Worm (Caenorhabditis elegans): ENCODE results near the gene K06H6.1.

K06H6.1 gene

ce11 chrV:556055-556454 lies 31.9 kb upstream of the K06H6.1 start, which contains the start of gene srx-8:
Gene srx-8, minus strand, starts transcription at chrV:556155.
- no peak for TF ChIP-seq ZK185.1 (tag; optimal IDR thresholded peaks at IDR 0.05; ENCODE audit: poor library complexity, severe bottlenecking)
- TF ChIP-seq Y53G8AR.9 (GFP tag; conservative IDR thresholded peaks at IDR 0.05), result no peak
- no peak for TF ChIP-seq nfya-2 (GFP tag; IDR thresholded peaks at IDR 0.05)
- TF ChIP-seq tbp1 (GFP tag; optimal IDR thresholded peaks at IDR 0.05), result no peak
- TF ChIP-seq Y53F4B.3 (GFP tag; IDR thresholded peaks at IDR 0.05), result no peak
- TF ChIP-seq F37B4.10 (GFP tag; IDR thresholded peaks at IDR 0.05), result no peak
- no peak for TF ChIP-seq Y67H2A.10 (GFP tag; conservative IDR thresholded peaks at IDR 0.05)
- TF ChIP-seq B0336.3 (GFP tag; IDR thresholded peaks at IDR 0.05), result no peak
- no peak for TF ChIP-seq F57C9.4 (tag; optimal IDR thresholded peaks at IDR 0.05)
- no peak for TF ChIP-seq ceh-91 (GFP tag; IDR thresholded peaks at IDR 0.05)
- TF ChIP-seq B0035.1 (tag; optimal IDR thresholded peaks at IDR 0.05), result no peak
- no peak for TF ChIP-seq unc-62 (GFP tag; optimal IDR thresholded peaks at IDR 0.05)
- no peak for TF ChIP-seq attf-3 (GFP tag; conservative IDR thresholded peaks at IDR 0.05)

- peak; percentile 3 for TF ChIP-seq snpc-1.1 (tag; optimal IDR thresholded peaks at IDR 0.05; ENCODE audit: insufficient read depth)
- no peak for TF ChIP-seq snpc-4 (GFP tag; optimal IDR thresholded peaks at IDR 0.05)
- peak in 1 of 4 experiments; percentile 65 for TF ChIP-seq snpc-4 (tag; optimal IDR thresholded peaks at IDR 0.05)
- no peak for TF ChIP-seq lir-1 (GFP tag; conservative IDR thresholded peaks at IDR 0.05)
Observed at ce11 chrV:559940-560339, 28.0 kb upstream of the K06H6.1 start, which contains the start of gene srx-7. Gene srx-7, plus strand, starts transcription at chrV:560195.

ce11 chrV:562834-563233 lies 25.1 kb upstream of the K06H6.1 start, which contains the start of gene C14C6.2:
Gene C14C6.2, plus strand, starts transcription at chrV:563134.
- no peak for TF ChIP-seq bed-1 (GFP tag; IDR thresholded peaks at IDR 0.05)
- TF ChIP-seq F22D6.2 (tag; optimal IDR thresholded peaks at IDR 0.05), result no peak
- no peak for TF ChIP-seq sdz-38 (tag; optimal IDR thresholded peaks at IDR 0.05)
- no peak for TF ChIP-seq madf-3 (GFP tag; IDR thresholded peaks at IDR 0.05)
- no peak for TF ChIP-seq Y79H2A.3 (GFP tag; conservative IDR thresholded peaks at IDR 0.05)
- TF ChIP-seq D2030.7 (GFP tag; IDR thresholded peaks at IDR 0.05), result no peak
- TF ChIP-seq nhr-90 (tag; optimal IDR thresholded peaks at IDR 0.05), result no peak
- TF ChIP-seq chd-7 (tag; optimal IDR thresholded peaks at IDR 0.05), result no peak
- TF ChIP-seq nhr-179 (tag; optimal IDR thresholded peaks at IDR 0.05), result no peak

ce11 chrV:565984-566383 lies 21.9 kb upstream of the K06H6.1 start, which contains the start of gene sri-73:
Gene sri-73, minus strand, starts transcription at chrV:566084.
- TF ChIP-seq unc-130 (GFP tag; optimal IDR thresholded peaks at IDR 0.05) (no peak), snpc-1.1 (tag; optimal IDR thresholded peaks at IDR 0.05; ENCODE audit: insufficient read depth) (no peak), dox-1 (GFP tag; IDR thresholded peaks at IDR 0.05) (no peak), cebp-1 (GFP tag; IDR thresholded peaks at IDR 0.05) (no peak), cebp-1 (tag; optimal IDR thresholded peaks at IDR 0.05) (no peak), lsl-1 (GFP tag; optimal IDR thresholded peaks at IDR 0.05) (no peak), him-1 (tag; optimal IDR thresholded peaks at IDR 0.05) (no peak), akir-1 (GFP tag; optimal IDR thresholded peaks at IDR 0.05) (no peak), ceh-91 (GFP tag; IDR thresholded peaks at IDR 0.05) (no peak), ets-4 (GFP tag; optimal IDR thresholded peaks at IDR 0.05) (no peak), repo-1 (tag; optimal IDR thresholded peaks at IDR 0.05) (no peak), ztf-6 (GFP tag; IDR thresholded peaks at IDR 0.05) (no peak), nhr-179 (tag; optimal IDR thresholded peaks at IDR 0.05) (no peak), aptf-2 (GFP tag; conservative IDR thresholded peaks at IDR 0.05) (no peak), ccch-3 (GFP tag; optimal IDR thresholded peaks at IDR 0.05) (no peak), hmg-20 (GFP tag; IDR thresholded peaks at IDR 0.05) (no peak)

Measured in whole organism, young adult.